Worm (Caenorhabditis elegans) whole organism, young adult: ENCODE measurements around the gene fozi-1.

ENCODE experiments used
- C17E4.6 ChIP-seq: fragments of 200-800 bp; sonication (Bioruptor generic); IDR thresholded peaks from 2 replicates; pipeline ENCODE4 v1.3.6; 2022; ENCODE audit warnings: missing genetic modification reagents, missing genetic modification characterization, missing compliant biosample characterization
- F10E7.11 ChIP-seq: sonication (generic microtip); optimal IDR thresholded peaks from 2 replicates; lab custom pipeline; 2017; ENCODE audit warnings: mild to moderate bottlenecking, missing genetic modification characterization, moderate library complexity, missing compliant biosample characterization
- F39B2.1 ChIP-seq: fragments of 200-800 bp; sonication (Bioruptor generic); IDR thresholded peaks from 2 replicates; pipeline ENCODE4 v1.3.6; 2022; ENCODE audit warnings: missing genetic modification reagents, missing genetic modification characterization, missing compliant biosample characterization
- F52B5.7 ChIP-seq: sonication (generic microtip); optimal IDR thresholded peaks from 2 replicates; lab custom pipeline; 2016; ENCODE audit warnings: mild to moderate bottlenecking, missing genetic modification characterization, missing compliant biosample characterization
- T26A5.8 ChIP-seq: sonication (generic microtip); optimal IDR thresholded peaks from 2 replicates; lab custom pipeline; 2016; ENCODE audit warnings: missing genetic modification characterization, missing compliant biosample characterization
- Y53F4B.3 ChIP-seq: fragments of 200-800 bp; sonication (Bioruptor generic); IDR thresholded peaks from 2 replicates; pipeline ENCODE4 v1.3.6; 2022; ENCODE audit warnings: missing genetic modification reagents, missing genetic modification characterization, missing compliant biosample characterization
- attf-5 ChIP-seq: fragments of 200-800 bp; sonication (Bioruptor generic); optimal IDR thresholded peaks from 2 replicates; lab custom pipeline; 2018; ENCODE audit warnings: mild to moderate bottlenecking, missing genetic modification characterization, missing compliant biosample characterization
- ccch-3 ChIP-seq: fragments of 200-800 bp; sonication (Bioruptor generic); optimal IDR thresholded peaks from 2 replicates; lab custom pipeline; 2018; ENCODE audit warnings: mild to moderate bottlenecking, missing genetic modification characterization, missing compliant biosample characterization
- ceh-40 ChIP-seq: fragments of 200-800 bp; sonication (Bioruptor generic); IDR thresholded peaks from 2 replicates; pipeline ENCODE4 v1.3.6; 2022; ENCODE audit warnings: missing genetic modification characterization, missing compliant biosample characterization
- ceh-58 ChIP-seq: fragments of 200-800 bp; sonication (Bioruptor generic); IDR thresholded peaks from 2 replicates; pipeline ENCODE4 v1.3.6; 2022; ENCODE audit warnings: missing genetic modification characterization, missing compliant biosample characterization
- chd-7 ChIP-seq: sonication (generic microtip); optimal IDR thresholded peaks from 2 replicates; lab custom pipeline; 2016; ENCODE audit warnings: mild to moderate bottlenecking, missing genetic modification characterization, moderate library complexity, missing compliant biosample characterization
- die-1 ChIP-seq: sonication (generic microtip); optimal IDR thresholded peaks from 2 replicates; lab custom pipeline; 2016; ENCODE audit warnings: missing genotype, mild to moderate bottlenecking, missing genetic modification characterization, missing compliant biosample characterization
- egl-18 ChIP-seq: fragments of 200-800 bp; sonication (Bioruptor generic); IDR thresholded peaks from 2 replicates; pipeline ENCODE4 v1.3.6; 2022; ENCODE audit warnings: missing genetic modification reagents, missing genetic modification characterization, missing compliant biosample characterization
- ekl-4 ChIP-seq: fragments of 200-800 bp; sonication (Bioruptor generic); IDR thresholded peaks from 2 replicates; pipeline ENCODE4 v1.3.6; 2022; ENCODE audit warnings: missing genetic modification reagents, missing genetic modification characterization, missing compliant biosample characterization
- fkh-3 ChIP-seq: sonication (generic microtip); optimal IDR thresholded peaks from 2 replicates; lab custom pipeline; 2016; ENCODE audit warnings: mild to moderate bottlenecking, missing genetic modification characterization, missing compliant biosample characterization
- hlh-12 ChIP-seq: sonication (generic microtip); optimal IDR thresholded peaks from 2 replicates; lab custom pipeline; 2016; ENCODE audit warnings: missing genetic modification characterization, missing compliant biosample characterization
- hmg-1.2 ChIP-seq: fragments of 200-800 bp; sonication (Bioruptor generic); IDR thresholded peaks from 2 replicates; pipeline ENCODE4 v1.3.6; 2022; ENCODE audit warnings: missing genetic modification reagents, missing genetic modification characterization, missing compliant biosample characterization
- hmg-20 ChIP-seq: fragments of 200-800 bp; sonication (Bioruptor generic); IDR thresholded peaks from 2 replicates; pipeline ENCODE4 v1.3.6; 2022; ENCODE audit warnings: missing genetic modification reagents, missing genetic modification characterization, missing compliant biosample characterization
- hsf-1 ChIP-seq: fragments of 200-800 bp; sonication (Bioruptor generic); IDR thresholded peaks from 2 replicates; pipeline ENCODE4 v1.3.6; 2022; ENCODE audit warnings: missing genetic modification reagents, missing genetic modification characterization, missing compliant biosample characterization
- lin-54 ChIP-seq: fragments of 200-800 bp; sonication (Bioruptor generic); optimal IDR thresholded peaks from 2 replicates; lab custom pipeline; 2018; ENCODE audit warnings: mild to moderate bottlenecking, missing genetic modification characterization, missing compliant biosample characterization
- lsy-27 ChIP-seq: sonication (generic microtip); optimal IDR thresholded peaks from 2 replicates; lab custom pipeline; 2017; ENCODE audit warnings: missing genetic modification characterization, mild to moderate bottlenecking, missing compliant biosample characterization, antibody characterized with exemption, missing genotype, borderline replicate concordance; ENCODE audit not compliant: insufficient read depth
- madf-10 ChIP-seq: sonication (generic microtip); optimal IDR thresholded peaks from 2 replicates; lab custom pipeline; 2016; ENCODE audit warnings: mild to moderate bottlenecking, missing genetic modification characterization, missing compliant biosample characterization
- madf-3 ChIP-seq: fragments of 200-800 bp; sonication (Bioruptor generic); IDR thresholded peaks from 2 replicates; pipeline ENCODE4 v1.3.6; 2022; ENCODE audit warnings: missing genetic modification reagents, missing genetic modification characterization, missing compliant biosample characterization
- mxl-1 ChIP-seq: sonication (generic microtip); optimal IDR thresholded peaks from 2 replicates; lab custom pipeline; 2016; ENCODE audit warnings: missing genetic modification characterization, missing compliant biosample characterization
- nfyb-1 ChIP-seq: fragments of 200-800 bp; sonication (Bioruptor generic); IDR thresholded peaks from 2 replicates; pipeline ENCODE4 v1.3.6; 2022; ENCODE audit warnings: missing genetic modification reagents, missing genetic modification characterization, missing compliant biosample characterization
- nhr-179 ChIP-seq: sonication (generic microtip); optimal IDR thresholded peaks from 2 replicates; lab custom pipeline; 2016; ENCODE audit warnings: mild to moderate bottlenecking, missing genetic modification characterization, missing compliant biosample characterization
- pbrm-1 ChIP-seq: fragments of 200-800 bp; sonication (Bioruptor generic); IDR thresholded peaks from 2 replicates; pipeline ENCODE4 v1.3.6; 2022; ENCODE audit warnings: missing genetic modification reagents, missing genetic modification characterization, missing compliant biosample characterization
- pha-4 ChIP-seq: fragments of 150-350 bp; sonication (generic microtip); optimal IDR thresholded peaks from 2 replicates; lab custom pipeline; 2014; ENCODE audit warnings: missing biosample characterization, missing genetic modification reagents, missing genetic modification characterization
- snpc-1.1 ChIP-seq: sonication (generic microtip); optimal IDR thresholded peaks from 2 replicates; lab custom pipeline; 2017; ENCODE audit warnings: missing genetic modification characterization, mild to moderate bottlenecking, missing compliant biosample characterization, antibody characterized with exemption, moderate library complexity, missing genotype, missing genetic modification reagents; ENCODE audit not compliant: insufficient read depth
- snpc-3.4 ChIP-seq: sonication (generic microtip); optimal IDR thresholded peaks from 2 replicates; lab custom pipeline; 2017; ENCODE audit warnings: missing genetic modification characterization, mild to moderate bottlenecking, missing compliant biosample characterization, antibody characterized with exemption, moderate library complexity, missing genotype, missing genetic modification reagents
- somi-1 ChIP-seq: fragments of 200-800 bp; sonication (Bioruptor generic); optimal IDR thresholded peaks from 2 replicates; lab custom pipeline; 2018; ENCODE audit warnings: mild to moderate bottlenecking, missing genetic modification characterization, missing compliant biosample characterization
- sptf-2 ChIP-seq: fragments of 200-800 bp; sonication (Bioruptor generic); optimal IDR thresholded peaks from 2 replicates; lab custom pipeline; 2018; ENCODE audit warnings: mild to moderate bottlenecking, missing genetic modification characterization, missing compliant biosample characterization
- tlf-1 ChIP-seq: fragments of 200-800 bp; sonication (Bioruptor generic); optimal IDR thresholded peaks from 2 replicates; lab custom pipeline; 2018; ENCODE audit warnings: mild to moderate bottlenecking, missing genetic modification characterization, missing compliant biosample characterization
- xnd-1 ChIP-seq: sonication (generic microtip); optimal IDR thresholded peaks from 2 replicates; lab custom pipeline; 2016; ENCODE audit warnings: missing genotype, missing genetic modification reagents, missing genetic modification characterization, missing compliant biosample characterization
- zfh-2 ChIP-seq: fragments of 200-800 bp; sonication (Bioruptor generic); conservative IDR thresholded peaks from 2 replicates; pipeline ENCODE4 v1.3.6; 2022; ENCODE audit warnings: missing genetic modification reagents, missing genetic modification characterization, missing compliant biosample characterization
- ztf-22 ChIP-seq: fragments of 200-800 bp; sonication (Bioruptor generic); optimal IDR thresholded peaks from 2 replicates; lab custom pipeline; 2018; ENCODE audit warnings: mild to moderate bottlenecking, missing genetic modification characterization, moderate library complexity, missing compliant biosample characterization

Gene fozi-1

ce11 chrIII:9336807-9337206 lies 55.2 kb downstream of the fozi-1 start:
- TF ChIP-seq F39B2.1 (no peak), lin-54 (GFP tag; lab: Kevin White, UChicago) (no peak), pha-4 (tag; lab: Kevin White, UChicago) (no peak), lsy-27 (tag; lab: Kevin White, UChicago) (no peak), hmg-20 (GFP tag; lab: Robert Waterston, UW) (no peak), egl-18 (GFP tag; lab: Robert Waterston, UW) (no peak), hsf-1 (no peak), madf-10 (no peak), mxl-1 (tag; lab: Kevin White, UChicago) (no peak), xnd-1 (tag; lab: Kevin White, UChicago) (no peak), madf-3 (GFP tag; lab: Robert Waterston, UW) (no peak), snpc-3.4 (tag; lab: Kevin White, UChicago) (no peak), F10E7.11 (tag; lab: Kevin White, UChicago) (no peak), hmg-1.2 (no peak), nhr-179 (tag; lab: Kevin White, UChicago) (no peak), chd-7 (tag; lab: Kevin White, UChicago) (no peak), F52B5.7 (tag; lab: Kevin White, UChicago) (no peak), nfyb-1 (GFP tag; lab: Robert Waterston, UW) (no peak), snpc-1.1 (tag; lab: Kevin White, UChicago) (no peak)
- TF ChIP-seq, all 124 proteins: peak for 0

ce11 chrIII:9337968-9338367 lies 56.4 kb downstream of the fozi-1 start:
- no peak for TF ChIP-seq T26A5.8 (tag; lab: Kevin White, UChicago)
- TF ChIP-seq F52B5.7 (tag; lab: Kevin White, UChicago): no peak
- TF ChIP-seq hlh-12 (tag; lab: Kevin White, UChicago): no peak
- no peak for TF ChIP-seq sptf-2
- TF ChIP-seq tlf-1: no peak
- TF ChIP-seq ztf-22 (GFP tag; lab: Kevin White, UChicago): no peak
- TF ChIP-seq die-1 (tag; lab: Kevin White, UChicago): no peak
- TF ChIP-seq egl-18 (GFP tag; lab: Robert Waterston, UW): no peak
- TF ChIP-seq ceh-40 (GFP tag; lab: Robert Waterston, UW): no peak
- TF ChIP-seq pha-4 (tag; lab: Kevin White, UChicago): no peak
- TF ChIP-seq, all 124 proteins: peak for 0

ce11 chrIII:9340025-9340424 lies 58.4 kb downstream of the fozi-1 start:
- TF ChIP-seq ceh-58 (GFP tag; lab: Robert Waterston, UW) (no peak), zfh-2 (GFP tag; lab: Robert Waterston, UW) (peak; percentile 29; the same call in 1 of the 2 replicates)
- TF ChIP-seq, all 124 proteins: peak for 1

- TF ChIP-seq madf-10 (no peak), somi-1 (GFP tag; lab: Kevin White, UChicago) (no peak), zfh-2 (GFP tag; lab: Robert Waterston, UW) (no peak), Y53F4B.3 (GFP tag; lab: Robert Waterston, UW) (no peak), attf-5 (GFP tag; lab: Kevin White, UChicago) (no peak), fkh-3 (tag; lab: Kevin White, UChicago) (no peak), ekl-4 (GFP tag; lab: Robert Waterston, UW) (no peak), ccch-3 (GFP tag; lab: Kevin White, UChicago) (no peak), C17E4.6 (no peak), pbrm-1 (no peak)
These were observed 62.8 kb downstream of the fozi-1 start, which contains the start of gene emb-9 for ce11 chrIII:9344347-9344746. Gene emb-9, minus strand, starts transcription at chrIII:9344447.
